Worm (Caenorhabditis elegans) whole organism, L4/young adult: ENCODE results near the gene lelo-1.

Experiments
- W03F9.2 ChIP-seq: fragments of 150-350 bp; optimal IDR thresholded peaks from 2 replicates; lab custom pipeline; 2014; ENCODE audit warnings: missing biosample characterization, missing genetic modification characterization
- him-1 ChIP-seq: sonication (generic microtip); optimal IDR thresholded peaks from 2 replicates; lab custom pipeline; 2016; ENCODE audit warnings: missing genotype, missing genetic modification reagents, missing genetic modification characterization, missing compliant biosample characterization

DNA sequence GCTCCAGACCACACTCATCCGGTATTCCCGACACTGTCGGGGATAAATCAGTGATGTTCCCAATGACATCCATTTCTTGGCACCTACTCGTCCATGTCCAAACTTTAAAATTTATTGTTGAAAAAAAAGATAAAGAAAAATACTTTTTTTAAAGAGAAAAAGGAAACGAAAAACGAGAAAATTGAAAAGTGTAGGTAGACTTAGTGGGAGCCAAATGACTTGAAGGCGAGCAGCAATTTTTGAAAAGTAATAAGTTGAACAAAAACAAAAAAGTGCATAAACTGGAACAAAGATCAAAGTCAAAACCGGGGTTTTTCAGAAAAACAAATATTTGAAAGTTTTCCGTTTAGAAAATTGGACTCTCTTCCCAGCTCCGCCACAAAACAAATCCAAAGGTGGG, 38.0 kb upstream of the lelo-1 start, which contains the start of gene daf-37:
- no peak for TF ChIP-seq W03F9.2 (tag; lab: Kevin White, UChicago)
- no peak for TF ChIP-seq him-1 (tag; lab: Kevin White, UChicago)
